Fruit fly (Drosophila melanogaster) whole organism, prepupa: ENCODE measurements around the gene Atg1.

Experiments
- Blimp-1 ChIP-seq: fragments of 200-800 bp; sonication (Bioruptor generic); optimal IDR thresholded peaks from 3 replicates; lab custom pipeline; 2017; ENCODE audit warnings: missing biosample characterization, missing genetic modification characterization, mild to moderate bottlenecking, moderate library complexity, missing genetic modification reagents
- CG10631 ChIP-seq: fragments of 200-800 bp; sonication (Bioruptor generic); optimal IDR thresholded peaks from 2 replicates; lab custom pipeline; 2016; ENCODE audit warnings: missing biosample characterization, missing genetic modification characterization
- CG10669 ChIP-seq: fragments of 200-800 bp; sonication (Bioruptor generic); optimal IDR thresholded peaks from 3 replicates; lab custom pipeline; 2018; ENCODE audit warnings: missing biosample characterization, mild to moderate bottlenecking, missing genetic modification characterization, moderate library complexity
- CG11294 ChIP-seq: fragments of 200-800 bp; sonication (Bioruptor generic); IDR thresholded peaks from 2 replicates; pipeline ENCODE4 v1.3.6; 2022; ENCODE audit warnings: missing biosample characterization, missing genetic modification characterization
- CG11762 ChIP-seq: fragments of 200-800 bp; sonication (Bioruptor generic); optimal IDR thresholded peaks from 3 replicates; lab custom pipeline; 2016; ENCODE audit warnings: missing biosample characterization, missing genetic modification characterization; ENCODE audit not compliant: insufficient read depth
- CG1621 ChIP-seq: fragments of 200-800 bp; sonication (Bioruptor generic); optimal IDR thresholded peaks from 3 replicates; lab custom pipeline; 2018; ENCODE audit warnings: missing biosample characterization, mild to moderate bottlenecking, missing genetic modification characterization
- CG16779 ChIP-seq: fragments of 200-800 bp; sonication (Bioruptor generic); optimal IDR thresholded peaks from 3 replicates; lab custom pipeline; 2017; ENCODE audit warnings: missing biosample characterization, mild to moderate bottlenecking, missing genetic modification characterization
- CG3032 ChIP-seq: fragments of 200-800 bp; optimal IDR thresholded peaks from 2 replicates; lab custom pipeline; 2019; ENCODE audit warnings: missing biosample characterization, mild to moderate bottlenecking, missing genetic modification characterization, moderate library complexity
- CG31627 ChIP-seq: fragments of 200-800 bp; sonication (Bioruptor generic); optimal IDR thresholded peaks from 3 replicates; lab custom pipeline; 2016; ENCODE audit warnings: missing biosample characterization, missing genetic modification characterization
- CG32006 ChIP-seq: fragments of 200-800 bp; sonication (Bioruptor generic); optimal IDR thresholded peaks from 3 replicates; lab custom pipeline; 2017; ENCODE audit warnings: missing biosample characterization, mild to moderate bottlenecking, missing genetic modification characterization
- CG34406 ChIP-seq: fragments of 200-800 bp; sonication (Bioruptor generic); optimal IDR thresholded peaks from 3 replicates; lab custom pipeline; 2016; ENCODE audit warnings: missing biosample characterization, missing genetic modification characterization
- CG3919 ChIP-seq: fragments of 200-800 bp; sonication (Bioruptor generic); optimal IDR thresholded peaks from 3 replicates; lab custom pipeline; 2016; ENCODE audit warnings: missing biosample characterization, missing genetic modification characterization
- CG4318 ChIP-seq: fragments of 200-800 bp; sonication (Bioruptor generic); optimal IDR thresholded peaks from 3 replicates; lab custom pipeline; 2017; ENCODE audit warnings: missing biosample characterization, mild to moderate bottlenecking, missing genetic modification characterization
- CG6276 ChIP-seq: fragments of 200-800 bp; sonication (Bioruptor generic); optimal IDR thresholded peaks from 2 replicates; lab custom pipeline; 2017; ENCODE audit warnings: missing biosample characterization, mild to moderate bottlenecking, missing genetic modification characterization
- CG6808 ChIP-seq: fragments of 200-800 bp; sonication (Bioruptor generic); optimal IDR thresholded peaks from 3 replicates; lab custom pipeline; 2017; ENCODE audit warnings: missing biosample characterization, missing genetic modification characterization, mild to moderate bottlenecking, moderate library complexity, missing genetic modification reagents
- CG6854 ChIP-seq: fragments of 200-800 bp; sonication (Bioruptor generic); optimal IDR thresholded peaks from 2 replicates; lab custom pipeline; 2017; ENCODE audit warnings: missing biosample characterization, mild to moderate bottlenecking, missing genetic modification characterization
- CG7368 ChIP-seq: fragments of 200-800 bp; sonication (Bioruptor generic); optimal IDR thresholded peaks from 3 replicates; lab custom pipeline; 2016; ENCODE audit warnings: missing biosample characterization, missing genetic modification characterization
- CG8119 ChIP-seq: fragments of 200-800 bp; sonication (Bioruptor generic); IDR thresholded peaks from 3 replicates; pipeline ENCODE4 v1.3.6; 2022; ENCODE audit warnings: missing biosample characterization, missing genetic modification characterization
- CG9139 ChIP-seq: fragments of 200-800 bp; sonication (Bioruptor generic); optimal IDR thresholded peaks from 3 replicates; lab custom pipeline; 2017; ENCODE audit warnings: missing biosample characterization, mild to moderate bottlenecking, missing genetic modification characterization
- Eip78C ChIP-seq: fragments of 200-800 bp; sonication (Bioruptor generic); peaks from one replicate; lab custom pipeline; 2016; ENCODE audit warnings: missing biosample characterization, missing genetic modification characterization
- Ets21C ChIP-seq: fragments of 200-800 bp; sonication (Bioruptor generic); optimal IDR thresholded peaks from 3 replicates; lab custom pipeline; 2016; ENCODE audit warnings: missing biosample characterization, missing genetic modification characterization
- Gug ChIP-seq: fragments of 200-800 bp; sonication (Bioruptor generic); IDR thresholded peaks from 2 replicates; pipeline ENCODE4 v1.3.6; 2022; ENCODE audit warnings: missing biosample characterization, missing genetic modification characterization
- Hr38 ChIP-seq: sonication (Bioruptor generic); optimal IDR thresholded peaks from 2 replicates; lab custom pipeline; 2016; ENCODE audit warnings: missing biosample characterization, missing genetic modification characterization
- Hr4 ChIP-seq: fragments of 200-800 bp; sonication (Bioruptor generic); optimal IDR thresholded peaks from 3 replicates; lab custom pipeline; 2016; ENCODE audit warnings: missing biosample characterization, missing genetic modification characterization
- Lpt ChIP-seq: fragments of 200-800 bp; sonication (Bioruptor generic); optimal IDR thresholded peaks from 3 replicates; lab custom pipeline; 2016; ENCODE audit warnings: missing biosample characterization, missing genetic modification characterization
- Met ChIP-seq: fragments of 200-800 bp; sonication (Bioruptor generic); optimal IDR thresholded peaks from 3 replicates; lab custom pipeline; 2016; ENCODE audit warnings: missing biosample characterization, missing genetic modification characterization
- OdsH ChIP-seq: fragments of 200-800 bp; sonication (Bioruptor generic); optimal IDR thresholded peaks from 3 replicates; lab custom pipeline; 2016; ENCODE audit warnings: missing biosample characterization, missing genetic modification characterization
- Smox ChIP-seq: fragments of 200-800 bp; sonication (Bioruptor generic); optimal IDR thresholded peaks from 3 replicates; lab custom pipeline; 2016; ENCODE audit warnings: missing biosample characterization, missing genetic modification characterization
- Sox102F ChIP-seq: fragments of 200-800 bp; sonication (Bioruptor generic); optimal IDR thresholded peaks from 2 replicates; lab custom pipeline; 2016; ENCODE audit warnings: missing biosample characterization, mild to moderate bottlenecking, missing genetic modification characterization
- Sox14 ChIP-seq: fragments of 200-800 bp; sonication (Bioruptor generic); optimal IDR thresholded peaks from 3 replicates; lab custom pipeline; 2016; ENCODE audit warnings: missing biosample characterization, missing genetic modification characterization
- Sox15 ChIP-seq: fragments of 200-800 bp; sonication (Bioruptor generic); optimal IDR thresholded peaks from 3 replicates; lab custom pipeline; 2016; ENCODE audit warnings: missing biosample characterization, missing genetic modification characterization
- achi ChIP-seq: fragments of 200-800 bp; sonication (Bioruptor generic); optimal IDR thresholded peaks from 3 replicates; lab custom pipeline; 2016; ENCODE audit warnings: missing biosample characterization, missing genetic modification characterization
- cyc ChIP-seq: fragments of 200-800 bp; sonication (Bioruptor generic); optimal IDR thresholded peaks from 3 replicates; lab custom pipeline; 2016; ENCODE audit warnings: missing biosample characterization, missing genetic modification characterization
- dac ChIP-seq: fragments of 200-800 bp; sonication (Bioruptor generic); optimal IDR thresholded peaks from 2 replicates; lab custom pipeline; 2017; ENCODE audit warnings: missing biosample characterization, mild to moderate bottlenecking, missing genetic modification characterization
- dsx ChIP-seq: fragments of 200-800 bp; optimal IDR thresholded peaks from 3 replicates; lab custom pipeline; 2019; ENCODE audit warnings: missing biosample characterization, mild to moderate bottlenecking, missing genetic modification characterization, moderate library complexity; ENCODE audit not compliant: poor library complexity, severe bottlenecking
- eg ChIP-seq: fragments of 200-800 bp; sonication (Bioruptor generic); IDR thresholded peaks from 3 replicates; pipeline ENCODE4 v1.3.6; 2022; ENCODE audit warnings: missing biosample characterization, missing genetic modification characterization
- esn ChIP-seq: fragments of 200-800 bp; sonication (Bioruptor generic); optimal IDR thresholded peaks from 2 replicates; lab custom pipeline; 2016; ENCODE audit warnings: missing biosample characterization, mild to moderate bottlenecking, missing genetic modification characterization, moderate library complexity
- fd85E ChIP-seq: fragments of 200-800 bp; sonication (Bioruptor generic); optimal IDR thresholded peaks from 3 replicates; lab custom pipeline; 2016; ENCODE audit warnings: missing biosample characterization, missing genetic modification characterization
- fkh ChIP-seq: fragments of 200-800 bp; sonication (Bioruptor generic); optimal IDR thresholded peaks from 3 replicates; lab custom pipeline; 2017; ENCODE audit warnings: missing biosample characterization, mild to moderate bottlenecking, missing genetic modification characterization, moderate library complexity
- lz ChIP-seq: fragments of 200-800 bp; sonication (Bioruptor generic); optimal IDR thresholded peaks from 3 replicates; lab custom pipeline; 2016; ENCODE audit warnings: missing biosample characterization, missing genetic modification characterization
- net ChIP-seq: fragments of 200-800 bp; sonication (Bioruptor generic); optimal IDR thresholded peaks from 3 replicates; lab custom pipeline; 2016; ENCODE audit warnings: missing biosample characterization, missing genetic modification characterization
- salr ChIP-seq, 2 experiments: fragments of 200-800 bp; sonication (Bioruptor generic); optimal IDR thresholded peaks; 3 replicates each; lab custom pipeline; 2016 to 2018; ENCODE audit warnings: missing biosample characterization in 2 of 2, missing genetic modification characterization in 2 of 2, mild to moderate bottlenecking in 1 of 2
- spab ChIP-seq: fragments of 200-800 bp; sonication (Bioruptor generic); optimal IDR thresholded peaks from 2 replicates; lab custom pipeline; 2017; ENCODE audit warnings: missing biosample characterization, mild to moderate bottlenecking, missing genetic modification characterization, missing genetic modification reagents
- ss ChIP-seq, 2 experiments: fragments of 200-800 bp; sonication (Bioruptor generic); optimal IDR thresholded peaks; 2 replicates in 1 of 2; 3 replicates in 1 of 2; lab custom pipeline; 2017 to 2018; ENCODE audit warnings: mild to moderate bottlenecking in 2 of 2, missing biosample characterization in 2 of 2, missing genetic modification characterization in 2 of 2, moderate library complexity in 1 of 2
- svp ChIP-seq: fragments of 200-800 bp; sonication (Bioruptor generic); peaks from one replicate; lab custom pipeline; 2016; ENCODE audit warnings: missing biosample characterization, missing genetic modification characterization
- vri ChIP-seq: fragments of 200-800 bp; sonication (Bioruptor generic); optimal IDR thresholded peaks from 3 replicates; lab custom pipeline; 2016; ENCODE audit warnings: missing biosample characterization, mild to moderate bottlenecking, missing genetic modification characterization

The Atg1 gene

dm6 chr3L:12832355-12832881, 27.5 kb upstream of the Atg1 start (continued):
- TF ChIP-seq Met (GFP tag; lab: Kevin White, UChicago) (no peak), fkh (GFP tag; lab: Kevin White, UChicago) (no peak), CG6276 (GFP tag; lab: Kevin White, UChicago) (peak; percentile 56), esn (GFP tag; lab: Kevin White, UChicago) (no peak), Sox102F (GFP tag; lab: Kevin White, UChicago) (peak; percentile 34), CG3919 (GFP tag; lab: Kevin White, UChicago) (peak; percentile 31), CG10669 (GFP tag; lab: Kevin White, UChicago) (no peak), dac (GFP tag; lab: Kevin White, UChicago) (no peak), Blimp-1 (no peak), Hr4 (no peak), lz (GFP tag; lab: Kevin White, UChicago) (no peak)

dm6 chr3L:12831290-12831952, 26.5 kb upstream of the Atg1 start:
- TF ChIP-seq CG1621 (tag; lab: Kevin White, UChicago) (peak; percentile 66), achi (GFP tag; lab: Kevin White, UChicago) (peak; percentile 77), CG3032 (tag; lab: Kevin White, UChicago) (peak; percentile 70), Eip78C (GFP tag; lab: Kevin White, UChicago) (peak; percentile 95), CG11294 (GFP tag; lab: Robert Waterston, UW) (no peak; the same call in 1 of the 2 replicates), spab (GFP tag; lab: Kevin White, UChicago) (peak; percentile 57), salr (GFP tag; optimal IDR thresholded peaks at IDR 0.05; lab: Kevin White, UChicago) (peak; percentile 32 to 70), eg (no peak; the same call in 1 of the 3 replicates), Hr4 (peak; percentile 79), CG6276 (GFP tag; lab: Kevin White, UChicago) (peak; percentile 50), ss (GFP tag; optimal IDR thresholded peaks at IDR 0.05; lab: Kevin White, UChicago) (no peak), Lpt (GFP tag; lab: Kevin White, UChicago) (no peak), CG6854 (GFP tag; lab: Kevin White, UChicago) (no peak), CG8119 (GFP tag; lab: Robert Waterston, UW) (peak; percentile 79; the same call in 2 of the 3 replicates), dsx (GFP tag; lab: Kevin White, UChicago) (no peak), fkh (GFP tag; lab: Kevin White, UChicago) (peak; percentile 62), cyc (GFP tag; lab: Kevin White, UChicago) (peak; percentile 60), CG31627 (GFP tag; lab: Kevin White, UChicago) (peak; percentile 77), net (GFP tag; lab: Kevin White, UChicago) (peak; percentile 72), CG11762 (GFP tag; lab: Kevin White, UChicago) (peak; percentile 65), Hr38 (GFP tag; lab: Kevin White, UChicago) (no peak), CG16779 (tag; lab: Kevin White, UChicago) (no peak), CG6808 (GFP tag; lab: Kevin White, UChicago) (peak; percentile 67), Blimp-1 (no peak), Ets21C (peak; percentile 35), CG34406 (GFP tag; lab: Kevin White, UChicago) (peak; percentile 72), Met (GFP tag; lab: Kevin White, UChicago) (peak; percentile 59), svp (GFP tag; lab: Kevin White, UChicago) (peak; percentile 86), OdsH (GFP tag; lab: Kevin White, UChicago) (peak; percentile 83), Smox (GFP tag; lab: Kevin White, UChicago) (peak; percentile 67), lz (GFP tag; lab: Kevin White, UChicago) (peak; percentile 64), Sox102F (GFP tag; lab: Kevin White, UChicago) (peak; percentile 62), CG32006 (GFP tag; lab: Kevin White, UChicago) (peak; percentile 80), fd85E (GFP tag; lab: Kevin White, UChicago) (no peak), vri (GFP tag; lab: Kevin White, UChicago) (peak; percentile 33), CG10631 (GFP tag; lab: Kevin White, UChicago) (peak; percentile 71), CG7368 (GFP tag; lab: Kevin White, UChicago) (peak; percentile 64), Sox15 (peak; percentile 60), CG4318 (peak; percentile 44), CG9139 (peak; percentile 22), esn (GFP tag; lab: Kevin White, UChicago) (peak; percentile 79), Gug (GFP tag; lab: Robert Waterston, UW) (peak; percentile 55; the same call in 1 of the 2 replicates), Sox14 (peak; percentile 56)
